Worm (Caenorhabditis elegans): Measurements from ENCODE around the gene F36A4.3.

Gene F36A4.3

DNA sequence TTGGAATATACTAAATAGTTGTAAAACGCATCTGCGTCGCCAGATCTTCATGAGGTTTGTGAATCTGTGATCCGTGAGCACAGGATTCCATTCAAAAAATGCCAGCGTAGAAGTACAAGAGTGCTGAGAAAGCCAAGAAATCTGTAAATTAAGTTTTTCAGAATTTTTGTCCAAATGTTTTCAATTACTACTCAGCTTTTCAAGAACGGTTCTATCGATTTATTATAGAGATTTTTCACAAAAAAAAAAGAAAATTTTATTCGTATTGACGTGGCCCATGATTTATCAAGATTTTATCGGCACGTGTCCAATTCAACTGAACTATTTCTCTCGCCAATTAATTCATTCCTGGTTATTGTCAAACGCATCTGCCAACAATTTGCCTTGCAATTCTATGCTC lies at the start of gene F36A4.3:
TSS of gene F36A4.3 (plus strand) at position 301 of the 400 bp plus-strand sequence.
- TF ChIP-seq hmg-4 (GFP tag; optimal IDR thresholded peaks at IDR 0.05), result no peak
- TF ChIP-seq ceh-36 (tag; optimal IDR thresholded peaks at IDR 0.05), result no peak
- no peak for TF ChIP-seq ama-1 (optimal IDR thresholded peaks at IDR 0.05)
- no peak for TF ChIP-seq aly-1 (tag; optimal IDR thresholded peaks at IDR 0.05)
- no peak for TF ChIP-seq hmbx-1 (tag; optimal IDR thresholded peaks at IDR 0.05)
- no peak for TF ChIP-seq tbx-11 (GFP tag; IDR thresholded peaks at IDR 0.05)
- TF ChIP-seq tbx-37 (GFP tag; conservative IDR thresholded peaks at IDR 0.05), result no peak
- no peak for TF ChIP-seq pes-1 (GFP tag; IDR thresholded peaks at IDR 0.05)
- no peak for TF ChIP-seq scrt-1 (GFP tag; IDR thresholded peaks at IDR 0.05)

DNA sequence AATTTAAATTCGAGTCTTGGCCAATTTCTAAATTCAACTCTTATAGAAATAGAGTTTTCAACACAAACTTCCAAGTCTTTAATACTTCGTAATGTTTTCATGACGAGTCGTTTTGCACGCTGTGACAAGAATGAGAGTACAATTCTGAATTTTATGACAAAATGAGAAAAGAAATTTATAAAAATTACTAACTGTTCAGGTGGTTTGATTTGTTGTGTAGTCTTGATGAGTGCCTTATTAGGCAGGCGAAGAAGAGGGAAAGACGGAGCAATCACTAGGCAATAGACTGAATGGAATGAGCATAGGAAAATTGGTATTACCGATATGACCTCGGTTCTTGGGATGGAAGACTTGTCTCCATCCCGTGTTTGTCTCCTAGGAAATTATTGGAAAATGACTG lies 49.4 kb upstream of the F36A4.3 start, which contains the start of gene F30B5.11:
TSS of gene F30B5.11 (minus strand) at position 101 of the 400 bp plus-strand sequence.
- TF ChIP-seq aly-1 (tag; optimal IDR thresholded peaks at IDR 0.05) (no peak), hmg-4 (GFP tag; optimal IDR thresholded peaks at IDR 0.05) (no peak), hnd-1 (tag; optimal IDR thresholded peaks at IDR 0.05) (no peak), ets-7 (tag; optimal IDR thresholded peaks at IDR 0.05) (no peak), tbx-11 (GFP tag; IDR thresholded peaks at IDR 0.05) (no peak), scrt-1 (GFP tag; IDR thresholded peaks at IDR 0.05) (no peak), hmbx-1 (tag; optimal IDR thresholded peaks at IDR 0.05) (no peak), tbx-37 (GFP tag; conservative IDR thresholded peaks at IDR 0.05) (no peak), ceh-13 (GFP tag; optimal IDR thresholded peaks at IDR 0.05) (no peak)

DNA sequence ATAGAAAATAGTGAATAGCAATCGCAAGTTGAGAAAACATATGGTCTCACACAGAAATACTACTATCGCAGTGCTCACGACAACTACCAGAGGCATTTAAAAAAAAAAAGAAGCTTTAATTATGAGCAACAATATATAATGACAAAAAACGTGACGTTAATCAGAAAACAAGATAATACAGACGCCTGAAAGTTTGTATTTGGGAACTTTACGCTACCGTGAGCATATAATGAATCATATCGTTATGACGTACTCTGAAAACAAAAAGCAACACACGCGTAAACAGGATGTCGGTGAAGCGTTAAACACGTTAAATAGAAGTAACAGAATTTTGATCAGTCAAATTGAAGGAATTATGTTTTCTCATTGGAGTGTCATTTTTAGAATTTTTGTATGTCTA lies 43.6 kb upstream of the F36A4.3 start, which contains the start of gene srbc-71:
TSS of gene srbc-71 (minus strand) at position 101 of the 400 bp plus-strand sequence.
- TF ChIP-seq sea-1 (GFP tag; conservative IDR thresholded peaks at IDR 0.05), result no peak
- TF ChIP-seq ceh-13 (GFP tag; optimal IDR thresholded peaks at IDR 0.05), result no peak
- TF ChIP-seq ceh-36 (tag; optimal IDR thresholded peaks at IDR 0.05), result no peak
- no peak for TF ChIP-seq scrt-1 (GFP tag; IDR thresholded peaks at IDR 0.05)
- no peak for TF ChIP-seq F13C5.2 (tag; optimal IDR thresholded peaks at IDR 0.05)
- TF ChIP-seq aly-1 (tag; optimal IDR thresholded peaks at IDR 0.05), result no peak
- TF ChIP-seq tra-4 (tag; optimal IDR thresholded peaks at IDR 0.05), result no peak
- no peak for TF ChIP-seq B0310.2 (tag; optimal IDR thresholded peaks at IDR 0.05)

DNA sequence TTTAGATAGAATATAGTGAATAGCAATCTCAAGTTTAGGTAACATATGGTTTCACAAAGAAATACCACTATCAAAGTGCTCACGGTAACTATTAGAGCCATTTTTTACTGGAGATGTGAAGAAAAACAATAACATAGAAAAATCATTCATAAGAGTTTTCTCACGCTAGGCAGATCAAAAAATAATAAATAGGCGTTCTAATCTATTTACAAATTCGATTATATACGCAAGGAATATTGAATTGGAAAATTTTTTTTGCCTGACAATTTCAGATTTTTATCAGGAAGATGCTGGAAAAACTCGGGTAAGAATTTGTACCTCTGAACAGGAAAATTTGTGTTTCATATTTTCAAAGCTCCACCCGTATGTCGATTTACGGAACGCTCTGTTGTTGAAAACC lies 41.5 kb upstream of the F36A4.3 start, which contains the start of gene srbc-70:
TSS of gene srbc-70 (minus strand) at position 101 of the 400 bp plus-strand sequence.
- TF ChIP-seq pes-1 (GFP tag; IDR thresholded peaks at IDR 0.05), result no peak
- TF ChIP-seq ceh-36 (tag; optimal IDR thresholded peaks at IDR 0.05), result no peak
- TF ChIP-seq tra-4 (tag; optimal IDR thresholded peaks at IDR 0.05), result no peak
- no peak for TF ChIP-seq aly-1 (tag; optimal IDR thresholded peaks at IDR 0.05)

DNA sequence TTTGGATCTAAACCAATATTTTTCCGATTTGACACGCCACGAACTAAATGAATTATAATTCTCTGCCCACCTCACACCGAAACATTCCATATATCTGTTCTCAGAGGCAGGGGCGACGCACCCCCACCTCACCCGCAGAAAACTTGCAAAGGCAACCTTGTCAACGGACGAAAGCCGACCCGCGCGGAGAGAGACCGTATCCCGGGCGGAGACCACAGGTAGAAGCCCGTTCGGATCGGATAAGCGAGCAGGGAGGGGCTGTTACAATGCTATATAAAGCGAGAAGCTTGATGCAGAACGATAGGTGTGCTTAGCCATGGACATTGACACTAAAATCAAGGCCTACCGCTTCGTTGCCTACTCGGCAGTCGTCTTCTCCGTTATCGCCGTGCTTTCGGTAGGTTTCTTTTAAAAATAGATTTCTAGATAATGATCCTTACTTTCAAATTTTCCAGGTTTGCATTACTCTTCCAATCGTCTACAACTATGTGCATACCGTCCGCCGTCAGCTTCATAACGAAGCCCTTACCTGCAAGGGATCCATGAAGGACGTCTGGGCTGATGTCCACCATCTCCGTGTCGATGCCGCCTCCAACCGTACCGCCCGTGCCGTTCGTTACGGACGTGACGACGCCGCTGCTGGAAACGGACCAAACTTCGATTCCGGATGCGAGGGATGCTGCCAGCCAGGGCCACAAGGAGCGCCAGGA lies 33.9 kb upstream of the F36A4.3 start, which contains the start of the genes zipt-2.2 and dpy-13:
TSS of gene zipt-2.2 (minus strand) at position 51 of the 710 bp plus-strand sequence.
TSS of gene dpy-13 (plus strand) at position 300 of the 710 bp plus-strand sequence.
- TF ChIP-seq tbx-11 (GFP tag; IDR thresholded peaks at IDR 0.05) (no peak), tra-4 (tag; optimal IDR thresholded peaks at IDR 0.05) (no peak), flt-1 (GFP tag; IDR thresholded peaks at IDR 0.05) (no peak), hmbx-1 (tag; optimal IDR thresholded peaks at IDR 0.05) (no peak), ceh-36 (tag; optimal IDR thresholded peaks at IDR 0.05) (no peak), B0310.2 (tag; optimal IDR thresholded peaks at IDR 0.05) (no peak), pes-1 (GFP tag; IDR thresholded peaks at IDR 0.05) (no peak), hnd-1 (tag; optimal IDR thresholded peaks at IDR 0.05) (no peak), scrt-1 (GFP tag; IDR thresholded peaks at IDR 0.05) (no peak), F13C5.2 (tag; optimal IDR thresholded peaks at IDR 0.05) (no peak), ceh-13 (GFP tag; optimal IDR thresholded peaks at IDR 0.05) (no peak)

DNA sequence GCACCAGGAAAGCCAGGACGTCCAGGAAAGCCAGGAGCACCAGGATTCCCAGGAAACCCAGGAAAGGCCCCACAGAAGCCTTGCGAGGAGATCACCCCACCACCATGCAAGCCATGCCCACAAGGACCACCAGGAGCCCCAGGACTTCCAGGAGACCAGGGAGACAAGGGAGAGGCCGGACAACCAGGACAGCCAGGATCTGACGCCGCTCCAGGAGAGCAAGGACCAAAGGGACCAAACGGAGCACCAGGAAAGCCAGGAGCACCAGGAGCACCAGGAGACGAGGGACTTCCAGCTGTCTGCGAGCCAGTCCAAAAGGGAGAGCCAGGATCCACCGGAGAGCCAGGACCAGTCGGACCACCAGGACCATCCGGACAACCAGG lies 33.4 kb upstream of the F36A4.3 start:
- TF ChIP-seq hmbx-1 (tag; optimal IDR thresholded peaks at IDR 0.05), result no peak
- no peak for TF ChIP-seq ceh-13 (GFP tag; optimal IDR thresholded peaks at IDR 0.05)
- no peak for TF ChIP-seq hnd-1 (tag; optimal IDR thresholded peaks at IDR 0.05)
- TF ChIP-seq B0310.2 (tag; optimal IDR thresholded peaks at IDR 0.05), result no peak
- TF ChIP-seq scrt-1 (GFP tag; IDR thresholded peaks at IDR 0.05), result no peak
- TF ChIP-seq hmg-4 (GFP tag; optimal IDR thresholded peaks at IDR 0.05), result no peak
- no peak for TF ChIP-seq flt-1 (GFP tag; IDR thresholded peaks at IDR 0.05)
- no peak for TF ChIP-seq tra-4 (tag; optimal IDR thresholded peaks at IDR 0.05)
- TF ChIP-seq ceh-36 (tag; optimal IDR thresholded peaks at IDR 0.05), result no peak
- TF ChIP-seq tbx-11 (GFP tag; IDR thresholded peaks at IDR 0.05), result no peak

DNA sequence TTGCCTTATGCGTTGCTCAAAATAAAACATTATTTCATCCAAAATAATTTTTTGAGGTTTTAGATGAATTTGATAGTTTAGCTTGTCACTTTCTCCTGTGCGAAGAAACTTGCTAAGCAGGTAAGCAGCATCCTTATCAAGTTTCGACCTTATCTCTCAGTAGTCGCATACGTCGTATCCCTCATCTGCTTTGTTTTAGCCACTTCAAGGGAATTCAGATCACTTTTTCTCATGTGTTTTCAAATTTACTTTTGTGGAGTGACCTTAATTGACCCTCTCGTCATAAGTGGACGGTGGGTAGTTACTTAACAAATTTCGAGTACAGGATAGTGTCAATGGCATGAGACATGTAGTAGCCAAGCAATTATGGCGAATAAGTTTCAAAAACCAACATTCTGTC lies 32.7 kb upstream of the F36A4.3 start:
- TF ChIP-seq sea-1 (GFP tag; conservative IDR thresholded peaks at IDR 0.05) (no peak), hmbx-1 (tag; optimal IDR thresholded peaks at IDR 0.05) (no peak), ama-1 (optimal IDR thresholded peaks at IDR 0.05) (no peak), F13C5.2 (tag; optimal IDR thresholded peaks at IDR 0.05) (no peak), flt-1 (GFP tag; IDR thresholded peaks at IDR 0.05) (no peak), ceh-36 (tag; optimal IDR thresholded peaks at IDR 0.05) (no peak), hmg-4 (GFP tag; optimal IDR thresholded peaks at IDR 0.05) (no peak)

DNA sequence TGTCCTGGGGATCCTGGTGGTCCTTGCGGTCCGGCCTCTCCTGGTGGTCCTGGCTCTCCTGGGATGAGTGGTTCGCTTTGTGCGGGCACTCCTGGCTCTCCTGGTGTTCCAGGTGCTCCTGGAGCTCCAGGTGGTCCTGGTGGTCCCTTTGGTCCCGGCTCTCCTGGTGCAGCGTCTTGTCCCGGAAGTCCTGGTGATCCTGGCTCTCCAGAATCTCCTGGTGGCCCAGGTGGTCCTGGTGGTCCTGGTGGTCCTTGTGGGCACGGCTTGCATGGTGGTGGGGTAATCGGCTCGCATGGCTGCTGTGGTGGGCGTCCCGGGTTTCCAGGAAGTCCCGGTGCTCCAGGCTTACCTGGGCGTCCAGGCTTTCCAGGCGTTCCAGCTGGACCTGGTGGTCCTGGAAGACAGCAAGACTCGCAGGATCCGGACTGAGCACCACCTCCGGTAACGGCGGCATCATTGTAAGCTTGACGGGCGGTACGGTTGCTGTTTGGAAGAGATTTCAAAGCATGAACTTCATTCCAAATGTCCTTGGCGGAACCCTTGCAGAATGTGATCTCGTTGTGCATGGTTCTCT lies 25.5 kb upstream of the F36A4.3 start:
- TF ChIP-seq tra-4 (tag; optimal IDR thresholded peaks at IDR 0.05) (no peak), aly-1 (tag; optimal IDR thresholded peaks at IDR 0.05) (peak; percentile 2)
